In genomic region chr3R:8251532-8251931, dm6 we compare ENCODE assay signal across 3 fruit fly cellular contexts.
TF ChIP-seq lines count a peak whose summit lies in the region.

No protein-coding gene starts in this region.

- no peak for TF ChIP-seq CTCF in whole organism, embryonic (GFP tag; optimal IDR thresholded peaks at IDR 0.05; lab: Kevin White, UChicago)

TF ChIP-seq in whole organism, embryonic, 481 proteins besides CTCF, POLR2A, EP300 and RAD21 (continues in another document):
- peak; percentile 36 for TF ChIP-seq cad (GFP tag; optimal IDR thresholded peaks at IDR 0.05; lab: Kevin White, UChicago)
- peak; percentile 19 for TF ChIP-seq pros (GFP tag; optimal IDR thresholded peaks at IDR 0.05; lab: Kevin White, UChicago)
- peak; percentile 77 for TF ChIP-seq HLHmδ (GFP tag; optimal IDR thresholded peaks at IDR 0.05; lab: Kevin White, UChicago)
- no peak for TF ChIP-seq CG2678 (tag; optimal IDR thresholded peaks at IDR 0.05; lab: Kevin White, UChicago)
- no peak for TF ChIP-seq ranshi (GFP tag; IDR thresholded peaks at IDR 0.05; lab: Robert Waterston, UW)
- TF ChIP-seq CG10979 (tag; optimal IDR thresholded peaks at IDR 0.05; lab: Kevin White, UChicago) = no peak
- TF ChIP-seq phol (tag; optimal IDR thresholded peaks at IDR 0.05; lab: Kevin White, UChicago) = no peak
- TF ChIP-seq crc (GFP tag; optimal IDR thresholded peaks at IDR 0.05; lab: Kevin White, UChicago) = no peak
- TF ChIP-seq CG7963 (GFP tag; IDR thresholded peaks at IDR 0.05; lab: Robert Waterston, UW; ENCODE audit: partially characterized antibody) = no peak
- TF ChIP-seq CG2889 (GFP tag; IDR thresholded peaks at IDR 0.05; lab: Robert Waterston, UW) = no peak
- no peak for TF ChIP-seq Dek (tag; optimal IDR thresholded peaks at IDR 0.05; lab: Kevin White, UChicago)
- no peak for TF ChIP-seq CG18011 (GFP tag; optimal IDR thresholded peaks at IDR 0.05; lab: Kevin White, UChicago)
- no peak for TF ChIP-seq CG8089 (GFP tag; optimal IDR thresholded peaks at IDR 0.05; lab: Kevin White, UChicago)
- peak; percentile 99 for TF ChIP-seq Blimp-1 (GFP tag; optimal IDR thresholded peaks at IDR 0.05; lab: Kevin White, UChicago)
- TF ChIP-seq CkIIα-i1 (GFP tag; IDR thresholded peaks at IDR 0.05; lab: Robert Waterston, UW) = no peak
- 0 out of 2 replicates have a peak, but pooled peaks have one; percentile 18 for TF ChIP-seq E2f1 (GFP tag; IDR thresholded peaks at IDR 0.05; lab: Robert Waterston, UW)
- TF ChIP-seq pfk (GFP tag; optimal IDR thresholded peaks at IDR 0.05; lab: Kevin White, UChicago) = no peak
- TF ChIP-seq Dll (GFP tag; IDR thresholded peaks at IDR 0.05; lab: Robert Waterston, UW; ENCODE audit: partially characterized antibody) = no peak
- no peak for TF ChIP-seq CG11093 (GFP tag; IDR thresholded peaks at IDR 0.05; lab: Robert Waterston, UW)
- no peak for TF ChIP-seq Tbp (GFP tag; optimal IDR thresholded peaks at IDR 0.05; lab: Kevin White, UChicago)
- no peak for TF ChIP-seq CG11695 (GFP tag; IDR thresholded peaks at IDR 0.05; lab: Robert Waterston, UW)
- no peak for TF ChIP-seq sug (tag; optimal IDR thresholded peaks at IDR 0.05; lab: Kevin White, UChicago)
- peak; percentile 32 for TF ChIP-seq zen (tag; optimal IDR thresholded peaks at IDR 0.05; lab: Kevin White, UChicago)
- TF ChIP-seq Sox100B (GFP tag; optimal IDR thresholded peaks at IDR 0.05; lab: Kevin White, UChicago) = no peak
- TF ChIP-seq hbn (GFP tag; IDR thresholded peaks at IDR 0.05; lab: Robert Waterston, UW; ENCODE audit: partially characterized antibody) = no peak
- TF ChIP-seq kah (GFP tag; optimal IDR thresholded peaks at IDR 0.05; lab: Kevin White, UChicago) = no peak
- no peak for TF ChIP-seq nau (GFP tag; optimal IDR thresholded peaks at IDR 0.05; lab: Kevin White, UChicago)
- TF ChIP-seq CG18619 (GFP tag; optimal IDR thresholded peaks at IDR 0.05; lab: Kevin White, UChicago) = no peak
- TF ChIP-seq CG14710 (tag; optimal IDR thresholded peaks at IDR 0.05; lab: Kevin White, UChicago) = peak; percentile 14
- TF ChIP-seq CG15011 (GFP tag; optimal IDR thresholded peaks at IDR 0.05; lab: Kevin White, UChicago) = no peak
- no peak for TF ChIP-seq CG7271 (tag; optimal IDR thresholded peaks at IDR 0.05; lab: Kevin White, UChicago)

TF ChIP-seq in whole organism, prepupa, 60 proteins besides CTCF, POLR2A, EP300 and RAD21:
- TF ChIP-seq CG8632 (GFP tag; optimal IDR thresholded peaks at IDR 0.05; lab: Kevin White, UChicago) = no peak
- peak; percentile 91 for TF ChIP-seq Blimp-1 (GFP tag; optimal IDR thresholded peaks at IDR 0.05; lab: Kevin White, UChicago)
- TF ChIP-seq acj6 (GFP tag; optimal IDR thresholded peaks at IDR 0.05; lab: Kevin White, UChicago) = no peak
- no peak for TF ChIP-seq CG10631 (GFP tag; optimal IDR thresholded peaks at IDR 0.05; lab: Kevin White, UChicago)
- TF ChIP-seq pdm3 (GFP tag; optimal IDR thresholded peaks at IDR 0.05; lab: Kevin White, UChicago) = no peak
- no peak for TF ChIP-seq Hr39 (GFP tag; optimal IDR thresholded peaks at IDR 0.05; lab: Kevin White, UChicago)
- no peak for TF ChIP-seq CG8319 (GFP tag; optimal IDR thresholded peaks at IDR 0.05; lab: Kevin White, UChicago)
- TF ChIP-seq CG6163 (GFP tag; IDR thresholded peaks at IDR 0.05; lab: Robert Waterston, UW) = 0 out of 3 replicates have a peak, but pooled peaks have one; percentile 22
- TF ChIP-seq Eip78C (GFP tag; lab: Kevin White, UChicago) = peak; percentile 37

TF ChIP-seq in whole organism, pupa, 21 proteins besides CTCF, POLR2A, EP300 and RAD21:
- 0 out of 3 replicates have a peak, but pooled peaks have one; percentile 18 for TF ChIP-seq fd96Ca (GFP tag; IDR thresholded peaks at IDR 0.05; lab: Robert Waterston, UW)
- no peak for TF ChIP-seq CG4496 (GFP tag; IDR thresholded peaks at IDR 0.05; lab: Robert Waterston, UW)
- peak; percentile 90 for TF ChIP-seq CG13204 (GFP tag; optimal IDR thresholded peaks at IDR 0.05; lab: Kevin White, UChicago)

Comparison
In these comparisons a context has a peak if more than half of its experiments do, and no peak if none do; other contexts are left out.
1. Of the 7 proteins assayed by ChIP-seq in both whole organism, embryonic and whole organism, prepupa: peak only in whole organism, embryonic: none; only in whole organism, prepupa: none; in both: Blimp-1; in neither: 6.